Fruit fly (Drosophila melanogaster) whole organism, embryonic: ENCODE data around the gene ND-39.

Source experiments
- CG13296 ChIP-seq: fragments of 200-800 bp; sonication (Bioruptor generic); optimal IDR thresholded peaks from 3 replicates; lab custom pipeline; 2018; ENCODE audit warnings: missing biosample characterization, mild to moderate bottlenecking, missing genetic modification characterization
- CG13624 ChIP-seq: fragments of 200-800 bp; sonication (Bioruptor generic); optimal IDR thresholded peaks from 2 replicates; lab custom pipeline; 2016; ENCODE audit warnings: missing biosample characterization, missing genetic modification characterization
- CG14050 ChIP-seq: fragments of 200-800 bp; sonication (Bioruptor generic); IDR thresholded peaks from 3 replicates; pipeline ENCODE4 v1.3.6; 2022; ENCODE audit warnings: missing biosample characterization, missing genetic modification characterization
- CG15479 ChIP-seq: fragments of 200-800 bp; sonication (Bioruptor generic); optimal IDR thresholded peaks from 3 replicates; lab custom pipeline; 2019; ENCODE audit warnings: missing biosample characterization, mild to moderate bottlenecking, missing genetic modification characterization, moderate library complexity
- CG1647 ChIP-seq: fragments of 200-800 bp; sonication (Bioruptor generic); optimal IDR thresholded peaks from 3 replicates; lab custom pipeline; 2016; ENCODE audit warnings: missing biosample characterization, missing genetic modification characterization
- CG16815 ChIP-seq: fragments of 200-800 bp; sonication (Bioruptor generic); optimal IDR thresholded peaks from 3 replicates; lab custom pipeline; 2017; ENCODE audit warnings: missing biosample characterization, mild to moderate bottlenecking, missing genetic modification characterization
- CG17568 ChIP-seq: fragments of 200-800 bp; sonication (Bioruptor generic); optimal IDR thresholded peaks from 2 replicates; lab custom pipeline; 2018; ENCODE audit warnings: missing biosample characterization, mild to moderate bottlenecking, missing genetic modification characterization, moderate library complexity
- CG18599 ChIP-seq: fragments of 200-800 bp; sonication (Bioruptor generic); optimal IDR thresholded peaks from 3 replicates; lab custom pipeline; 2017; ENCODE audit warnings: missing biosample characterization, missing genetic modification characterization, mild to moderate bottlenecking, moderate library complexity, missing genetic modification reagents
- CG2116 ChIP-seq: fragments of 200-800 bp; sonication (Bioruptor generic); optimal IDR thresholded peaks from 3 replicates; lab custom pipeline; 2018; ENCODE audit warnings: missing biosample characterization, mild to moderate bottlenecking, missing genetic modification characterization
- CG2712 ChIP-seq: fragments of 200-800 bp; optimal IDR thresholded peaks from 3 replicates; lab custom pipeline; 2019; ENCODE audit warnings: missing biosample characterization, mild to moderate bottlenecking, missing genetic modification characterization, moderate library complexity
- CG30020 ChIP-seq: fragments of 200-800 bp; optimal IDR thresholded peaks from 2 replicates; lab custom pipeline; 2019; ENCODE audit warnings: missing biosample characterization, mild to moderate bottlenecking, missing genetic modification characterization, moderate library complexity
- CG6272 ChIP-seq: fragments of 200-800 bp; sonication (Bioruptor generic); IDR thresholded peaks from 2 replicates; pipeline ENCODE4 v1.3.6; 2022; ENCODE audit warnings: missing biosample characterization, missing genetic modification characterization
- CG7372 ChIP-seq: fragments of 200-800 bp; sonication (Bioruptor generic); IDR thresholded peaks from 2 replicates; pipeline ENCODE4 v1.3.6; 2022; ENCODE audit warnings: missing biosample characterization, missing genetic modification characterization
- CG7786 ChIP-seq: fragments of 200-800 bp; sonication (Bioruptor generic); optimal IDR thresholded peaks from 2 replicates; lab custom pipeline; 2016; ENCODE audit warnings: missing biosample characterization, missing genetic modification characterization
- CG8281 ChIP-seq: fragments of 200-800 bp; sonication (Bioruptor generic); optimal IDR thresholded peaks from 2 replicates; lab custom pipeline; 2018; ENCODE audit warnings: missing biosample characterization, mild to moderate bottlenecking, missing genetic modification characterization, moderate library complexity
- CG8765 ChIP-seq: fragments of 200-800 bp; sonication (Bioruptor generic); IDR thresholded peaks from 2 replicates; pipeline ENCODE4 v1.3.6; 2022; ENCODE audit warnings: missing biosample characterization, missing genetic modification characterization
- Camta ChIP-seq: fragments of 200-800 bp; sonication (Bioruptor generic); optimal IDR thresholded peaks from 2 replicates; lab custom pipeline; 2016; ENCODE audit warnings: missing biosample characterization, missing genetic modification characterization
- CrebB ChIP-seq: fragments of 200-800 bp; sonication (Bioruptor generic); optimal IDR thresholded peaks from 3 replicates; lab custom pipeline; 2018; ENCODE audit warnings: missing biosample characterization, mild to moderate bottlenecking, missing genetic modification characterization
- HHEX ChIP-seq: fragments of 200-800 bp; sonication (Bioruptor generic); optimal IDR thresholded peaks from 3 replicates; lab custom pipeline; 2017; ENCODE audit warnings: missing biosample characterization, mild to moderate bottlenecking, missing genetic modification characterization, missing genetic modification reagents
- HLH4C ChIP-seq: fragments of 200-800 bp; sonication (Bioruptor generic); IDR thresholded peaks from 3 replicates; pipeline ENCODE4 v1.3.6; 2022; ENCODE audit warnings: missing biosample characterization, missing genetic modification characterization; ENCODE audit not compliant: partially characterized antibody
- Hr39 ChIP-seq: fragments of >200 bp; optimal IDR thresholded peaks from 2 replicates; lab custom pipeline; 2017
- Hr51 ChIP-seq, 2 experiments: fragments of 200-800 bp; sonication (Bioruptor generic); optimal IDR thresholded peaks; 2 replicates in 1 of 2; 3 replicates in 1 of 2; lab custom pipeline; 2016 to 2018; ENCODE audit warnings: missing biosample characterization in 2 of 2, missing genetic modification characterization in 2 of 2, mild to moderate bottlenecking in 1 of 2, moderate library complexity in 1 of 2
- Kr ChIP-seq: fragments of 200-800 bp; sonication (Bioruptor generic); optimal IDR thresholded peaks from 2 replicates; lab custom pipeline; 2017; ENCODE audit warnings: missing biosample characterization, mild to moderate bottlenecking, missing genetic modification characterization
- MESR4 ChIP-seq: fragments of 200-800 bp; sonication (Bioruptor generic); optimal IDR thresholded peaks from 2 replicates; lab custom pipeline; 2018; ENCODE audit warnings: missing biosample characterization, mild to moderate bottlenecking, missing genetic modification characterization, moderate library complexity
- Max ChIP-seq: fragments of 200-800 bp; sonication (Bioruptor generic); optimal IDR thresholded peaks from 2 replicates; lab custom pipeline; 2016; ENCODE audit warnings: missing biosample characterization, mild to moderate bottlenecking, missing genetic modification characterization
- NFAT ChIP-seq: fragments of 200-800 bp; sonication (Bioruptor generic); IDR thresholded peaks from 2 replicates; pipeline ENCODE4 v1.3.6; 2022; ENCODE audit warnings: missing biosample characterization, missing genetic modification characterization
- Nf-YA ChIP-seq: fragments of 200-800 bp; sonication (Bioruptor generic); IDR thresholded peaks from 2 replicates; pipeline ENCODE4 v1.3.6; 2022; ENCODE audit warnings: missing biosample characterization, missing genetic modification characterization
- Usf ChIP-seq: fragments of 200-800 bp; sonication (Bioruptor generic); optimal IDR thresholded peaks from 2 replicates; lab custom pipeline; 2017; ENCODE audit warnings: missing genotype, missing biosample characterization, missing genetic modification characterization
- ase ChIP-seq: fragments of 200-800 bp; sonication (Bioruptor generic); IDR thresholded peaks from 3 replicates; pipeline ENCODE4 v1.3.6; 2022; ENCODE audit warnings: missing biosample characterization, missing genetic modification characterization
- chif ChIP-seq, 2 experiments: fragments of 200-800 bp; sonication (Bioruptor generic); optimal IDR thresholded peaks; 3 replicates each; lab custom pipeline; 2016; ENCODE audit warnings: missing biosample characterization in 2 of 2, missing genetic modification characterization in 2 of 2
- corto ChIP-seq: fragments of 200-800 bp; sonication (Bioruptor generic); optimal IDR thresholded peaks from 2 replicates; lab custom pipeline; 2016; ENCODE audit warnings: missing biosample characterization, mild to moderate bottlenecking, missing genetic modification characterization, moderate library complexity
- croc ChIP-seq: fragments of 200-800 bp; sonication (Bioruptor generic); conservative IDR thresholded peaks from 3 replicates; pipeline ENCODE4 v1.3.6; 2022; ENCODE audit warnings: missing biosample characterization, missing genetic modification characterization
- da ChIP-seq: fragments of 200-800 bp; sonication (Bioruptor generic); optimal IDR thresholded peaks from 2 replicates; lab custom pipeline; 2016; ENCODE audit warnings: missing biosample characterization, missing genetic modification characterization
- disco-r ChIP-seq: fragments of 200-800 bp; sonication (Bioruptor generic); optimal IDR thresholded peaks from 2 replicates; lab custom pipeline; 2016; ENCODE audit warnings: missing biosample characterization, missing genetic modification characterization
- dmrt11E ChIP-seq: fragments of 200-800 bp; sonication (Bioruptor generic); optimal IDR thresholded peaks from 3 replicates; lab custom pipeline; 2018; ENCODE audit warnings: missing biosample characterization, mild to moderate bottlenecking, missing genetic modification characterization, moderate library complexity
- dpn ChIP-seq, 2 experiments: fragments of 200-800 bp; sonication (Bioruptor generic); optimal IDR thresholded peaks; 3 replicates each; lab custom pipeline; 2016; ENCODE audit warnings: missing biosample characterization in 2 of 2, missing genetic modification characterization in 2 of 2
- dysf ChIP-seq: fragments of 200-800 bp; sonication (Bioruptor generic); IDR thresholded peaks from 3 replicates; pipeline ENCODE4 v1.3.6; 2022; ENCODE audit warnings: missing biosample characterization, missing genetic modification characterization
- eve ChIP-seq, 2 experiments: fragments of >200 bp; optimal IDR thresholded peaks; 2 replicates each; lab custom pipeline; 2017; ENCODE audit warnings: missing biosample characterization in 2 of 2, missing genetic modification characterization in 2 of 2
- fd96Cb ChIP-seq: fragments of 200-800 bp; sonication (Bioruptor generic); optimal IDR thresholded peaks from 2 replicates; lab custom pipeline; 2018; ENCODE audit warnings: missing biosample characterization, mild to moderate bottlenecking, missing genetic modification characterization, moderate library complexity
- insv ChIP-seq, 2 experiments: fragments of 200-800 bp; sonication (Bioruptor generic); optimal IDR thresholded peaks; 3 replicates each; lab custom pipeline; 2016 to 2018; ENCODE audit warnings: missing biosample characterization in 2 of 2, missing genetic modification characterization in 2 of 2
- luna ChIP-seq: fragments of 200-800 bp; sonication (Bioruptor generic); optimal IDR thresholded peaks from 2 replicates; lab custom pipeline; 2016; ENCODE audit warnings: missing biosample characterization, missing genetic modification characterization
- maf-S ChIP-seq: fragments of 200-800 bp; sonication (Bioruptor generic); optimal IDR thresholded peaks from 2 replicates; lab custom pipeline; 2016; ENCODE audit warnings: missing biosample characterization, missing genetic modification characterization
- nerfin-2 ChIP-seq: fragments of 200-800 bp; sonication (Bioruptor generic); IDR thresholded peaks from 2 replicates; pipeline ENCODE4 v1.3.6; 2022; ENCODE audit warnings: missing biosample characterization, missing genetic modification characterization; ENCODE audit not compliant: partially characterized antibody
- pho ChIP-seq: fragments of 200-800 bp; sonication (Bioruptor generic); optimal IDR thresholded peaks from 2 replicates; lab custom pipeline; 2016; ENCODE audit warnings: missing biosample characterization, missing genetic modification characterization
- pnt ChIP-seq: fragments of 200-800 bp; sonication (Bioruptor generic); optimal IDR thresholded peaks from 3 replicates; lab custom pipeline; 2016; ENCODE audit warnings: missing biosample characterization, missing genetic modification characterization
- row ChIP-seq: fragments of 200-800 bp; sonication (Bioruptor generic); IDR thresholded peaks from 3 replicates; pipeline ENCODE4 v1.3.6; 2022; ENCODE audit warnings: missing biosample characterization, missing genetic modification characterization
- sob ChIP-seq: fragments of 200-800 bp; sonication (Bioruptor generic); IDR thresholded peaks from 2 replicates; pipeline ENCODE4 v1.3.6; 2022; ENCODE audit warnings: missing biosample characterization, missing genetic modification characterization
- tin ChIP-seq: fragments of 200-800 bp; sonication (Bioruptor generic); optimal IDR thresholded peaks from 3 replicates; lab custom pipeline; 2016; ENCODE audit warnings: missing biosample characterization, missing genetic modification characterization
- tup ChIP-seq: fragments of 200-800 bp; sonication (Bioruptor generic); optimal IDR thresholded peaks from 2 replicates; lab custom pipeline; 2016; ENCODE audit warnings: missing biosample characterization, mild to moderate bottlenecking, missing genetic modification characterization, moderate library complexity
- yki ChIP-seq: fragments of >200 bp; optimal IDR thresholded peaks from 3 replicates; lab custom pipeline; 2018
- zen2 ChIP-seq: fragments of 200-800 bp; sonication (Bioruptor generic); IDR thresholded peaks from 3 replicates; pipeline ENCODE4 v1.3.6; 2022; ENCODE audit warnings: missing biosample characterization, missing genetic modification characterization; ENCODE audit not compliant: partially characterized antibody

ND-39 gene

dm6 chr3L:20526196-20526740 lies 34.4 kb downstream of the ND-39 start, which contains the start of gene Nubp2 (continued):
- TF ChIP-seq CG13296 (peak; percentile 93), tin (peak; percentile 97), Camta (peak; percentile 92), CG2116 (GFP tag; lab: Kevin White, UChicago) (peak; percentile 84), tup (GFP tag; lab: Kevin White, UChicago) (peak; percentile 87), CG6272 (GFP tag; lab: Robert Waterston, UW) (peak; percentile 92), corto (peak; percentile 74), dpn (GFP tag; optimal IDR thresholded peaks at IDR 0.05; lab: Kevin White, UChicago) (peak; percentile 96 to 97), HHEX (GFP tag; lab: Kevin White, UChicago) (peak; percentile 94), pnt (GFP tag; lab: Kevin White, UChicago) (peak; percentile 94), CG30020 (tag; lab: Kevin White, UChicago) (peak; percentile 91), CG7786 (peak; percentile 90), row (GFP tag; lab: Robert Waterston, UW) (peak; percentile 98), luna (GFP tag; lab: Kevin White, UChicago) (peak; percentile 73), nerfin-2 (no peak), HLH4C (GFP tag; lab: Robert Waterston, UW) (no peak), Nf-YA (peak; percentile 78), yki (lab: Kevin White, UChicago) (peak; percentile 1), chif (GFP tag; optimal IDR thresholded peaks at IDR 0.05; lab: Kevin White, UChicago) (peak; percentile 91 to 96), Usf (GFP tag; lab: Kevin White, UChicago) (peak; percentile 93), sob (GFP tag; lab: Robert Waterston, UW) (peak; percentile 94), MESR4 (peak; percentile 41), CG17568 (peak; percentile 89), Hr51 (GFP tag; optimal IDR thresholded peaks at IDR 0.05; lab: Kevin White, UChicago) (peak; percentile 92 to 95), disco-r (GFP tag; lab: Kevin White, UChicago) (peak; percentile 82), Max (GFP tag; lab: Kevin White, UChicago) (peak; percentile 96), CG16815 (GFP tag; lab: Kevin White, UChicago) (peak; percentile 96), NFAT (peak; percentile 93), CG13624 (GFP tag; lab: Kevin White, UChicago) (peak; percentile 92), dmrt11E (peak; percentile 97), maf-S (GFP tag; lab: Kevin White, UChicago) (peak; percentile 94), pho (GFP tag; lab: Kevin White, UChicago) (peak; percentile 95), dysf (GFP tag; lab: Robert Waterston, UW) (peak; percentile 95), insv (GFP tag; optimal IDR thresholded peaks at IDR 0.05; lab: Kevin White, UChicago) (peak in 1 of 2 experiments; percentile 88), eve (GFP tag; optimal IDR thresholded peaks at IDR 0.05; lab: Kevin White, UChicago) (peak; percentile 79 to 97), CG7372 (GFP tag; lab: Robert Waterston, UW) (peak; percentile 95), CrebB (tag; lab: Kevin White, UChicago) (peak; percentile 87), CG14050 (peak; percentile 88), zen2 (GFP tag; lab: Robert Waterston, UW) (no peak), croc (GFP tag; lab: Robert Waterston, UW) (peak; percentile 93), CG8765 (peak; percentile 88), CG8281 (tag; lab: Kevin White, UChicago) (peak; percentile 85), Kr (GFP tag; lab: Kevin White, UChicago) (peak; percentile 15), da (GFP tag; lab: Kevin White, UChicago) (peak; percentile 86), CG2712 (peak; percentile 97), ase (peak; percentile 88), CG15479 (GFP tag; lab: Kevin White, UChicago) (peak; percentile 52), CG18599 (GFP tag; lab: Kevin White, UChicago) (peak; percentile 95), fd96Cb (tag; lab: Kevin White, UChicago) (peak; percentile 95), Hr39 (lab: Kevin White, UChicago) (no peak), CG1647 (GFP tag; lab: Kevin White, UChicago) (peak; percentile 92)
